Fruit fly (Drosophila melanogaster) whole organism, embryonic: ENCODE measurements around the gene cort.

Experiments used
- Abd-B ChIP-seq: fragments of 200-800 bp; sonication (Bioruptor generic); optimal IDR thresholded peaks from 2 replicates; lab custom pipeline; 2018; ENCODE audit warnings: missing biosample characterization, mild to moderate bottlenecking, missing genetic modification characterization, moderate library complexity
- Atf-2 ChIP-seq: fragments of 200-800 bp; sonication (Bioruptor generic); optimal IDR thresholded peaks from 2 replicates; lab custom pipeline; 2016; ENCODE audit warnings: missing biosample characterization, missing genetic modification characterization
- CG12744 ChIP-seq: fragments of 200-800 bp; sonication (Bioruptor generic); optimal IDR thresholded peaks from 2 replicates; lab custom pipeline; 2016; ENCODE audit warnings: missing biosample characterization, missing genetic modification characterization
- CG13894 ChIP-seq: fragments of 200-800 bp; sonication (Bioruptor generic); optimal IDR thresholded peaks from 3 replicates; lab custom pipeline; 2018; ENCODE audit warnings: missing biosample characterization, mild to moderate bottlenecking, missing genetic modification characterization, moderate library complexity
- CG14014 ChIP-seq: fragments of 200-800 bp; sonication (Bioruptor generic); IDR thresholded peaks from 2 replicates; pipeline ENCODE4 v1.3.6; 2022; ENCODE audit warnings: missing biosample characterization, missing genetic modification characterization
- CG14667 ChIP-seq: fragments of 200-800 bp; sonication (Bioruptor generic); IDR thresholded peaks from 2 replicates; pipeline ENCODE4 v1.3.6; 2022; ENCODE audit warnings: missing biosample characterization, missing genetic modification characterization
- CG17385 ChIP-seq: fragments of 200-800 bp; sonication (Bioruptor generic); optimal IDR thresholded peaks from 3 replicates; lab custom pipeline; 2018; ENCODE audit warnings: missing biosample characterization, mild to moderate bottlenecking, missing genetic modification characterization
- CG17612 ChIP-seq: fragments of 200-800 bp; sonication (Bioruptor generic); IDR thresholded peaks from 2 replicates; pipeline ENCODE4 v1.3.6; 2022; ENCODE audit warnings: missing biosample characterization, missing genetic modification characterization
- CG18262 ChIP-seq: fragments of 200-800 bp; optimal IDR thresholded peaks from 3 replicates; lab custom pipeline; 2019; ENCODE audit warnings: missing biosample characterization, mild to moderate bottlenecking, missing genetic modification characterization, moderate library complexity
- CG2678 ChIP-seq: fragments of 200-800 bp; sonication (Bioruptor generic); optimal IDR thresholded peaks from 3 replicates; lab custom pipeline; 2019; ENCODE audit warnings: missing biosample characterization, mild to moderate bottlenecking, missing genetic modification characterization, moderate library complexity
- CG30431 ChIP-seq: fragments of 200-800 bp; sonication (Bioruptor generic); optimal IDR thresholded peaks from 2 replicates; lab custom pipeline; 2017; ENCODE audit warnings: missing biosample characterization, missing genetic modification characterization
- CG34376 ChIP-seq: fragments of 200-800 bp; sonication (Bioruptor generic); optimal IDR thresholded peaks from 2 replicates; lab custom pipeline; 2018; ENCODE audit warnings: missing biosample characterization, mild to moderate bottlenecking, missing genetic modification characterization
- CG3726 ChIP-seq: fragments of 200-800 bp; sonication (Bioruptor generic); IDR thresholded peaks from 3 replicates; pipeline ENCODE4, ENCODE4 v1.3.6; 2022; ENCODE audit warnings: missing biosample characterization, missing genetic modification characterization
- CG3838 ChIP-seq: fragments of 200-800 bp; sonication (Bioruptor generic); optimal IDR thresholded peaks from 3 replicates; lab custom pipeline; 2016; ENCODE audit warnings: missing biosample characterization, missing genetic modification characterization
- CG4707 ChIP-seq: fragments of 200-800 bp; sonication (Bioruptor generic); optimal IDR thresholded peaks from 2 replicates; lab custom pipeline; 2018; ENCODE audit warnings: missing biosample characterization, mild to moderate bottlenecking, missing genetic modification characterization, moderate library complexity
- CG5245 ChIP-seq: fragments of 200-800 bp; sonication (Bioruptor generic); optimal IDR thresholded peaks from 3 replicates; lab custom pipeline; 2016; ENCODE audit warnings: missing biosample characterization, missing genetic modification characterization
- CG8281 ChIP-seq: fragments of 200-800 bp; sonication (Bioruptor generic); optimal IDR thresholded peaks from 2 replicates; lab custom pipeline; 2018; ENCODE audit warnings: missing biosample characterization, mild to moderate bottlenecking, missing genetic modification characterization, moderate library complexity
- D19B ChIP-seq: fragments of 200-800 bp; sonication (Bioruptor generic); optimal IDR thresholded peaks from 2 replicates; lab custom pipeline; 2017; ENCODE audit warnings: missing biosample characterization, mild to moderate bottlenecking, missing genetic modification characterization
- Dad ChIP-seq: fragments of 200-800 bp; sonication (Bioruptor generic); optimal IDR thresholded peaks from 3 replicates; lab custom pipeline; 2016; ENCODE audit warnings: missing biosample characterization, missing genetic modification characterization
- Dek ChIP-seq: fragments of 200-800 bp; sonication (Bioruptor generic); optimal IDR thresholded peaks from 3 replicates; lab custom pipeline; 2019; ENCODE audit warnings: missing biosample characterization, mild to moderate bottlenecking, missing genetic modification characterization, moderate library complexity
- Doc2 ChIP-seq: fragments of 200-800 bp; sonication (Bioruptor generic); IDR thresholded peaks from 2 replicates; pipeline ENCODE4 v1.3.6; 2022; ENCODE audit warnings: missing biosample characterization, missing genetic modification characterization
- Elba2 ChIP-seq: fragments of 200-800 bp; sonication (Bioruptor generic); optimal IDR thresholded peaks from 3 replicates; lab custom pipeline; 2016; ENCODE audit warnings: missing biosample characterization, missing genetic modification characterization
- Ets65A ChIP-seq: fragments of 200-800 bp; sonication (Bioruptor generic); peaks from one replicate; lab custom pipeline; 2016; ENCODE audit warnings: missing biosample characterization, missing genetic modification characterization
- Fer2 ChIP-seq: fragments of 200-800 bp; sonication (Bioruptor generic); optimal IDR thresholded peaks from 2 replicates; lab custom pipeline; 2018; ENCODE audit warnings: missing biosample characterization, mild to moderate bottlenecking, missing genetic modification characterization, moderate library complexity
- HLH4C ChIP-seq: fragments of 200-800 bp; sonication (Bioruptor generic); IDR thresholded peaks from 3 replicates; pipeline ENCODE4 v1.3.6; 2022; ENCODE audit warnings: missing biosample characterization, missing genetic modification characterization; ENCODE audit not compliant: partially characterized antibody
- Hr3 ChIP-seq: fragments of 200-800 bp; sonication (Bioruptor generic); optimal IDR thresholded peaks from 3 replicates; lab custom pipeline; 2016; ENCODE audit warnings: missing biosample characterization, missing genetic modification characterization
- Lim3 ChIP-seq: fragments of 200-800 bp; sonication (Bioruptor generic); IDR thresholded peaks from 2 replicates; pipeline ENCODE4 v1.3.6; 2022; ENCODE audit warnings: missing biosample characterization, missing genetic modification characterization
- Med ChIP-seq: fragments of 200-800 bp; sonication (Bioruptor generic); peaks from one replicate; lab custom pipeline; 2016; ENCODE audit warnings: missing biosample characterization, missing genetic modification characterization, mild to moderate bottlenecking, inconsistent platforms, moderate library complexity
- Neu2 ChIP-seq: fragments of 200-800 bp; sonication (Bioruptor generic); optimal IDR thresholded peaks from 3 replicates; lab custom pipeline; 2016; ENCODE audit warnings: missing biosample characterization, missing genetic modification characterization, borderline replicate concordance
- Ravus ChIP-seq: fragments of 200-800 bp; sonication (Bioruptor generic); IDR thresholded peaks from 2 replicates; pipeline ENCODE4 v1.3.6; 2022; ENCODE audit warnings: missing biosample characterization, missing genetic modification characterization
- Side ChIP-seq: fragments of 200-800 bp; sonication (Bioruptor generic); optimal IDR thresholded peaks from 2 replicates; lab custom pipeline; 2016; ENCODE audit warnings: missing biosample characterization, missing genetic modification characterization
- Taf1 ChIP-seq: fragments of 200-800 bp; sonication (Bioruptor generic); IDR thresholded peaks from 2 replicates; pipeline ENCODE4 v1.3.6; 2022; ENCODE audit warnings: missing biosample characterization, missing genetic modification characterization
- Xbp1 ChIP-seq: fragments of 200-800 bp; sonication (Bioruptor generic); optimal IDR thresholded peaks from 3 replicates; lab custom pipeline; 2016; ENCODE audit warnings: missing biosample characterization, mild to moderate bottlenecking, missing genetic modification characterization
- en ChIP-seq: fragments of 200-800 bp; sonication (Bioruptor generic); optimal IDR thresholded peaks from 2 replicates; lab custom pipeline; 2016; ENCODE audit warnings: missing biosample characterization, missing genetic modification characterization
- ftz-f1 ChIP-seq: fragments of 200-800 bp; sonication (Bioruptor generic); optimal IDR thresholded peaks from 2 replicates; lab custom pipeline; 2016; ENCODE audit warnings: missing biosample characterization, missing genetic modification characterization
- gem ChIP-seq: fragments of 200-800 bp; sonication (Bioruptor generic); optimal IDR thresholded peaks from 2 replicates; lab custom pipeline; 2019; ENCODE audit warnings: missing biosample characterization, mild to moderate bottlenecking, missing genetic modification characterization, moderate library complexity
- grau ChIP-seq: fragments of 200-800 bp; optimal IDR thresholded peaks from 3 replicates; lab custom pipeline; 2019; ENCODE audit warnings: missing biosample characterization, mild to moderate bottlenecking, missing genetic modification characterization, moderate library complexity
- gro ChIP-seq: fragments of 200-800 bp; sonication (Bioruptor generic); optimal IDR thresholded peaks from 2 replicates; lab custom pipeline; 2016; ENCODE audit warnings: missing biosample characterization, missing genetic modification characterization
- mirr ChIP-seq: fragments of 200-800 bp; sonication (Bioruptor generic); optimal IDR thresholded peaks from 3 replicates; lab custom pipeline; 2018; ENCODE audit warnings: missing biosample characterization, mild to moderate bottlenecking, missing genetic modification characterization
- nom ChIP-seq: fragments of 200-800 bp; sonication (Bioruptor generic); optimal IDR thresholded peaks from 2 replicates; lab custom pipeline; 2017; ENCODE audit warnings: missing biosample characterization, missing genetic modification characterization, mild to moderate bottlenecking, moderate library complexity, missing genetic modification reagents
- rib ChIP-seq: fragments of 200-800 bp; sonication (Bioruptor generic); IDR thresholded peaks from 2 replicates; pipeline ENCODE4 v1.3.6; 2022; ENCODE audit warnings: missing biosample characterization, missing genetic modification characterization
- ro ChIP-seq: fragments of 200-800 bp; sonication (Bioruptor generic); IDR thresholded peaks from 2 replicates; pipeline ENCODE4 v1.3.6; 2022; ENCODE audit warnings: missing biosample characterization, missing genetic modification characterization
- row ChIP-seq: fragments of 200-800 bp; sonication (Bioruptor generic); IDR thresholded peaks from 3 replicates; pipeline ENCODE4 v1.3.6; 2022; ENCODE audit warnings: missing biosample characterization, missing genetic modification characterization
- sens ChIP-seq: fragments of 200-800 bp; sonication (Bioruptor generic); peaks from one replicate; lab custom pipeline; 2016; ENCODE audit warnings: missing biosample characterization, missing genetic modification characterization
- sqz ChIP-seq: fragments of 200-800 bp; sonication (Bioruptor generic); optimal IDR thresholded peaks from 3 replicates; lab custom pipeline; 2018; ENCODE audit warnings: missing biosample characterization, mild to moderate bottlenecking, missing genetic modification characterization
- tna ChIP-seq: fragments of 200-800 bp; sonication (Bioruptor generic); IDR thresholded peaks from 2 replicates; pipeline ENCODE4 v1.3.6; 2022; ENCODE audit warnings: missing biosample characterization, missing genetic modification characterization; ENCODE audit not compliant: partially characterized antibody

The cort gene

dm6 chr2L:6716921-6717320 lies 40.5 kb upstream of the cort start (continued):
- no peak for TF ChIP-seq Taf1 (GFP tag; lab: Robert Waterston, UW)
- TF ChIP-seq ftz-f1 (GFP tag; lab: Kevin White, UChicago): peak; percentile 24
- no peak for TF ChIP-seq Lim3
- TF ChIP-seq CG17612 (GFP tag; lab: Robert Waterston, UW): peak; percentile 64; the same call in 1 of the 2 replicates

- TF ChIP-seq Med (GFP tag; lab: Kevin White, UChicago) (peak; percentile 47), row (GFP tag; lab: Robert Waterston, UW) (peak; percentile 47), Xbp1 (GFP tag; lab: Kevin White, UChicago) (no peak), Ets65A (GFP tag; lab: Kevin White, UChicago) (peak; percentile 70), CG34376 (GFP tag; lab: Kevin White, UChicago) (peak; percentile 9)
Observed at dm6 chr2L:6716182-6716770, 39.8 kb upstream of the cort start, which contains the start of gene AkhR. AkhR (minus strand) TSS chr2L:6716186.

DNA sequence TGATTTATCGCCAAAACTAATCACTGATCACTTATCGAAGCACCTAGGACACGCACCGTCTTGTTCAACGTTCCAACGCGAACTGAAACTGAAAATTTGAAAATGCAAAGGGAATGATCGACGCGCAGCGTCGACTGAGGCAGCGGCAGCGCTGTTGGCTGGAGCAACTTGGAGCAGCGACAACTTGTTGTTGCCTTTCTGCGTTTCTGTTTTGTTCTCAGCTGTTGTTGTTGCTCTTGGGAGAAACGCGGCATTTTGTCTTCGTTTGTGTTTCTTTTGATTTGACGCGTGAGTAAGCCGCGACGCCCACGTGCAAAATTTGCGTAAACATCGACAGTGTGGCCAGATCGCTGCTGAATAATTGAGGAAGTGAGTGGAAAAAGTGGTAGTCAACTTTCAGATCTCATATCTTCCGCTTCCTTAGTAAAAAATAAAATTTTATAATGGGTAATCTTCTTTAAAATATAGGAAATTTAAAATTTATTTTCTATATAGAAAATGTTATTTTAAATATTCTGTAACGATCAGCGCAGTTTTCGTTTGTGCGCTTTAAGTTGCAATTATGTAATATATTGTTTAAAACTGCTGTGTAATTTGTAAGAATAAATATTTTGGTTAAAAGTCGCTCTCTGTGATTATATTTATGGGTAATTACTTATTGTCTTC lies 32.7 kb upstream of the cort start, which contains the start of gene Tsp:
TSS of gene Tsp (minus strand) at position 90 of the 666 bp plus-strand sequence.
- TF ChIP-seq sqz (GFP tag; lab: Kevin White, UChicago) (no peak), CG3726 (no peak), sens (peak; percentile 67), Dek (no peak), HLH4C (no peak), Fer2 (no peak), Dad (no peak), CG18262 (peak; percentile 3), CG14667 (GFP tag; lab: Robert Waterston, UW) (no peak), Ravus (GFP tag; lab: Robert Waterston, UW) (no peak), CG3838 (no peak), CG34376 (GFP tag; lab: Kevin White, UChicago) (no peak), ro (GFP tag; lab: Robert Waterston, UW) (no peak), gro (GFP tag; lab: Kevin White, UChicago) (peak; percentile 10), CG30431 (no peak), CG5245 (GFP tag; lab: Kevin White, UChicago) (no peak), mirr (GFP tag; lab: Kevin White, UChicago) (peak; percentile 0), CG4707 (no peak), Atf-2 (GFP tag; lab: Kevin White, UChicago) (no peak), D19B (GFP tag; lab: Kevin White, UChicago) (no peak), CG8281 (tag; lab: Kevin White, UChicago) (no peak), en (no peak), CG2678 (tag; lab: Kevin White, UChicago) (peak; percentile 8), CG12744 (GFP tag; lab: Kevin White, UChicago) (no peak), CG17385 (no peak), Neu2 (peak; percentile 44), gem (tag; lab: Kevin White, UChicago) (peak; percentile 26), Side (GFP tag; lab: Kevin White, UChicago) (no peak), grau (tag; lab: Kevin White, UChicago) (peak; percentile 11), Abd-B (no peak), rib (GFP tag; lab: Robert Waterston, UW) (no peak), tna (GFP tag; lab: Robert Waterston, UW) (no peak; the same call in 1 of the 2 replicates), Doc2 (GFP tag; lab: Robert Waterston, UW) (no peak), Hr3 (no peak), CG14014 (GFP tag; lab: Robert Waterston, UW) (no peak), CG13894 (peak; percentile 13), nom (GFP tag; lab: Kevin White, UChicago) (peak; percentile 46), Elba2 (no peak), row (GFP tag; lab: Robert Waterston, UW) (peak; percentile 22; the same call in 1 of the 3 replicates)
